Fruit fly (Drosophila melanogaster) whole organism, embryonic: ENCODE data around the gene djl.

ENCODE experiments used
- ATbp ChIP-seq: fragments of 200-800 bp; sonication (Bioruptor generic); optimal IDR thresholded peaks from 2 replicates; lab custom pipeline; 2017; ENCODE audit warnings: missing biosample characterization, mild to moderate bottlenecking, missing genetic modification characterization, missing genetic modification reagents
- B-H2 ChIP-seq: fragments of 200-800 bp; sonication (Bioruptor generic); optimal IDR thresholded peaks from 2 replicates; lab custom pipeline; 2018; ENCODE audit warnings: missing biosample characterization, mild to moderate bottlenecking, missing genetic modification characterization
- Bteb2 ChIP-seq: fragments of 200-800 bp; sonication (Bioruptor generic); optimal IDR thresholded peaks from 2 replicates; lab custom pipeline; 2016; ENCODE audit warnings: missing biosample characterization, missing genetic modification characterization
- CG11093 ChIP-seq: fragments of 200-800 bp; sonication (Bioruptor generic); IDR thresholded peaks from 3 replicates; pipeline ENCODE4 v1.3.6; 2022; ENCODE audit warnings: missing biosample characterization, missing genetic modification characterization
- CG15011 ChIP-seq: fragments of 200-800 bp; sonication (Bioruptor generic); optimal IDR thresholded peaks from 3 replicates; lab custom pipeline; 2018; ENCODE audit warnings: missing biosample characterization, mild to moderate bottlenecking, missing genetic modification characterization
- CG15479 ChIP-seq: fragments of 200-800 bp; sonication (Bioruptor generic); optimal IDR thresholded peaks from 3 replicates; lab custom pipeline; 2019; ENCODE audit warnings: missing biosample characterization, mild to moderate bottlenecking, missing genetic modification characterization, moderate library complexity
- CG1792 ChIP-seq: fragments of 200-800 bp; sonication (Bioruptor generic); optimal IDR thresholded peaks from 2 replicates; lab custom pipeline; 2016; ENCODE audit warnings: missing biosample characterization, missing genetic modification characterization
- CG18262 ChIP-seq: fragments of 200-800 bp; optimal IDR thresholded peaks from 3 replicates; lab custom pipeline; 2019; ENCODE audit warnings: missing biosample characterization, mild to moderate bottlenecking, missing genetic modification characterization, moderate library complexity
- CG2199 ChIP-seq: fragments of 200-800 bp; sonication (Bioruptor generic); IDR thresholded peaks from 3 replicates; pipeline ENCODE4 v1.3.6; 2022; ENCODE audit warnings: missing biosample characterization, missing genetic modification characterization
- CG3847 ChIP-seq: fragments of 200-800 bp; sonication (Bioruptor generic); IDR thresholded peaks from 2 replicates; pipeline ENCODE4 v1.3.6; 2022; ENCODE audit warnings: missing biosample characterization, missing genetic modification characterization
- CG6813 ChIP-seq: fragments of 200-800 bp; sonication (Bioruptor generic); optimal IDR thresholded peaks from 2 replicates; lab custom pipeline; 2017; ENCODE audit warnings: missing biosample characterization, missing genetic modification characterization, mild to moderate bottlenecking, moderate library complexity, missing genetic modification reagents
- CG7839 ChIP-seq: fragments of 200-800 bp; sonication (Bioruptor generic); optimal IDR thresholded peaks from 3 replicates; lab custom pipeline; 2018; ENCODE audit warnings: missing biosample characterization, mild to moderate bottlenecking, missing genetic modification characterization, moderate library complexity
- CG7987 ChIP-seq: fragments of 200-800 bp; sonication (Bioruptor generic); optimal IDR thresholded peaks from 2 replicates; lab custom pipeline; 2018; ENCODE audit warnings: missing biosample characterization, mild to moderate bottlenecking, missing genetic modification characterization, moderate library complexity
- CG8089 ChIP-seq: fragments of 200-800 bp; sonication (Bioruptor generic); optimal IDR thresholded peaks from 3 replicates; lab custom pipeline; 2016; ENCODE audit warnings: missing biosample characterization, missing genetic modification characterization
- Camta ChIP-seq: fragments of 200-800 bp; sonication (Bioruptor generic); optimal IDR thresholded peaks from 2 replicates; lab custom pipeline; 2016; ENCODE audit warnings: missing biosample characterization, missing genetic modification characterization
- CkIIα-i1 ChIP-seq: fragments of 200-800 bp; sonication (Bioruptor generic); IDR thresholded peaks from 2 replicates; pipeline ENCODE4 v1.3.6; 2022; ENCODE audit warnings: missing biosample characterization, missing genetic modification characterization
- D ChIP-seq, 2 experiments: fragments of 200-800 bp in 1 of 2; fragments of >200 bp in 1 of 2; sonication (Bioruptor generic) in 1 of 2; optimal IDR thresholded peaks; 2 replicates in 1 of 2; 3 replicates in 1 of 2; lab custom pipeline; 2017; ENCODE audit warnings: mild to moderate bottlenecking in 1 of 2, missing biosample characterization in 1 of 2, missing genetic modification characterization in 1 of 2, missing genetic modification reagents in 1 of 2
- Dip2 ChIP-seq: fragments of 200-800 bp; sonication (Bioruptor generic); IDR thresholded peaks from 2 replicates; pipeline ENCODE4 v1.3.6; 2022; ENCODE audit warnings: missing biosample characterization, missing genetic modification characterization
- Doc3 ChIP-seq: fragments of 200-800 bp; sonication (Bioruptor generic); IDR thresholded peaks from 3 replicates; pipeline ENCODE4 v1.3.6; 2022; ENCODE audit warnings: missing biosample characterization, missing genetic modification characterization; ENCODE audit not compliant: partially characterized antibody
- ERR ChIP-seq: fragments of 200-800 bp; sonication (Bioruptor generic); optimal IDR thresholded peaks from 2 replicates; lab custom pipeline; 2016; ENCODE audit warnings: missing biosample characterization, missing genetic modification characterization
- Gug ChIP-seq: fragments of 200-800 bp; sonication (Bioruptor generic); IDR thresholded peaks from 4 replicates; pipeline ENCODE4 v1.3.6; 2022; ENCODE audit warnings: missing biosample characterization, missing genetic modification characterization
- Hmr ChIP-seq: fragments of 200-800 bp; sonication (Bioruptor generic); optimal IDR thresholded peaks from 3 replicates; lab custom pipeline; 2017; ENCODE audit warnings: mild to moderate bottlenecking, missing biosample characterization, missing genetic modification reagents, missing genetic modification characterization
- Hr51 ChIP-seq, 2 experiments: fragments of 200-800 bp; sonication (Bioruptor generic); optimal IDR thresholded peaks; 2 replicates in 1 of 2; 3 replicates in 1 of 2; lab custom pipeline; 2016 to 2018; ENCODE audit warnings: missing biosample characterization in 2 of 2, missing genetic modification characterization in 2 of 2, mild to moderate bottlenecking in 1 of 2, moderate library complexity in 1 of 2
- Lpt ChIP-seq: fragments of >200 bp; optimal IDR thresholded peaks from 2 replicates; lab custom pipeline; 2018; ENCODE audit warnings: missing biosample characterization, missing genetic modification characterization
- Pdp1 ChIP-seq, 2 experiments: fragments of 200-800 bp; sonication (Bioruptor generic); optimal IDR thresholded peaks; 3 replicates each; lab custom pipeline; 2016; ENCODE audit warnings: missing biosample characterization in 2 of 2, missing genetic modification characterization in 2 of 2, mild to moderate bottlenecking in 1 of 2, moderate library complexity in 1 of 2
- Usf ChIP-seq: fragments of 200-800 bp; sonication (Bioruptor generic); optimal IDR thresholded peaks from 2 replicates; lab custom pipeline; 2017; ENCODE audit warnings: missing genotype, missing biosample characterization, missing genetic modification characterization
- ac ChIP-seq: fragments of 200-800 bp; sonication (Bioruptor generic); optimal IDR thresholded peaks from 3 replicates; lab custom pipeline; 2017; ENCODE audit warnings: missing biosample characterization, mild to moderate bottlenecking, missing genetic modification characterization
- amos ChIP-seq: fragments of 200-800 bp; sonication (Bioruptor generic); IDR thresholded peaks from 2 replicates; pipeline ENCODE4 v1.3.6; 2022; ENCODE audit warnings: missing biosample characterization, missing genetic modification characterization; ENCODE audit not compliant: partially characterized antibody
- bab2 ChIP-seq: fragments of 200-800 bp; sonication (Bioruptor generic); optimal IDR thresholded peaks from 2 replicates; lab custom pipeline; 2016; ENCODE audit warnings: missing biosample characterization, missing genetic modification characterization
- bcd ChIP-seq: fragments of 200-800 bp; sonication (Bioruptor generic); optimal IDR thresholded peaks from 2 replicates; lab custom pipeline; 2017; ENCODE audit warnings: missing biosample characterization, mild to moderate bottlenecking, missing genetic modification characterization
- btn ChIP-seq: fragments of 200-800 bp; sonication (Bioruptor generic); optimal IDR thresholded peaks from 2 replicates; lab custom pipeline; 2016; ENCODE audit warnings: missing biosample characterization, missing genetic modification characterization
- chif ChIP-seq, 2 experiments: fragments of 200-800 bp; sonication (Bioruptor generic); optimal IDR thresholded peaks; 3 replicates each; lab custom pipeline; 2016; ENCODE audit warnings: missing biosample characterization in 2 of 2, missing genetic modification characterization in 2 of 2
- ci ChIP-seq: fragments of 200-800 bp; sonication (Bioruptor generic); IDR thresholded peaks from 3 replicates; pipeline ENCODE4 v1.3.6; 2022; ENCODE audit warnings: missing biosample characterization, missing genetic modification characterization
- croc ChIP-seq: fragments of 200-800 bp; sonication (Bioruptor generic); conservative IDR thresholded peaks from 3 replicates; pipeline ENCODE4 v1.3.6; 2022; ENCODE audit warnings: missing biosample characterization, missing genetic modification characterization
- crol ChIP-seq: fragments of 200-800 bp; sonication (Bioruptor generic); IDR thresholded peaks from 2 replicates; pipeline ENCODE4 v1.3.6; 2022; ENCODE audit warnings: missing biosample characterization, missing genetic modification characterization
- dysf ChIP-seq: fragments of 200-800 bp; sonication (Bioruptor generic); IDR thresholded peaks from 3 replicates; pipeline ENCODE4 v1.3.6; 2022; ENCODE audit warnings: missing biosample characterization, missing genetic modification characterization
- exex ChIP-seq: fragments of 200-800 bp; sonication (Bioruptor generic); optimal IDR thresholded peaks from 4 replicates; lab custom pipeline; 2018; ENCODE audit warnings: missing biosample characterization, mild to moderate bottlenecking, missing genetic modification characterization, moderate library complexity
- gro ChIP-seq: fragments of 200-800 bp; sonication (Bioruptor generic); optimal IDR thresholded peaks from 2 replicates; lab custom pipeline; 2016; ENCODE audit warnings: missing biosample characterization, missing genetic modification characterization
- insv ChIP-seq, 2 experiments: fragments of 200-800 bp; sonication (Bioruptor generic); optimal IDR thresholded peaks; 3 replicates each; lab custom pipeline; 2016 to 2018; ENCODE audit warnings: missing biosample characterization in 2 of 2, missing genetic modification characterization in 2 of 2
- jing ChIP-seq: fragments of 200-800 bp; sonication (Bioruptor generic); optimal IDR thresholded peaks from 2 replicates; lab custom pipeline; 2018; ENCODE audit warnings: missing biosample characterization, mild to moderate bottlenecking, missing genetic modification characterization
- oc ChIP-seq: fragments of 200-800 bp; sonication (Bioruptor generic); optimal IDR thresholded peaks from 2 replicates; lab custom pipeline; 2018; ENCODE audit warnings: missing biosample characterization, mild to moderate bottlenecking, missing genetic modification characterization, moderate library complexity
- salm ChIP-seq: fragments of 200-800 bp; sonication (Bioruptor generic); optimal IDR thresholded peaks from 2 replicates; lab custom pipeline; 2018; ENCODE audit warnings: missing biosample characterization, mild to moderate bottlenecking, missing genetic modification characterization
- slou ChIP-seq: fragments of 200-800 bp; sonication (Bioruptor generic); optimal IDR thresholded peaks from 3 replicates; lab custom pipeline; 2016; ENCODE audit warnings: missing biosample characterization, missing genetic modification characterization
- ssp ChIP-seq: fragments of 200-800 bp; sonication (Bioruptor generic); IDR thresholded peaks from 2 replicates; pipeline ENCODE4 v1.3.6; 2022; ENCODE audit warnings: missing biosample characterization, missing genetic modification characterization
- tin ChIP-seq: fragments of 200-800 bp; sonication (Bioruptor generic); optimal IDR thresholded peaks from 3 replicates; lab custom pipeline; 2016; ENCODE audit warnings: missing biosample characterization, missing genetic modification characterization
- tna ChIP-seq: fragments of 200-800 bp; sonication (Bioruptor generic); IDR thresholded peaks from 2 replicates; pipeline ENCODE4 v1.3.6; 2022; ENCODE audit warnings: missing biosample characterization, missing genetic modification characterization; ENCODE audit not compliant: partially characterized antibody
- vfl ChIP-seq: fragments of 200-800 bp; sonication (Bioruptor generic); optimal IDR thresholded peaks from 2 replicates; lab custom pipeline; 2016; ENCODE audit warnings: missing biosample characterization, missing genetic modification characterization

djl gene

dm6 chr3R:7105503-7106164, 45.1 kb downstream of the djl start (continued):
- no peak for TF ChIP-seq btn (GFP tag; lab: Kevin White, UChicago)
- no peak for TF ChIP-seq CG7987
- TF ChIP-seq amos (GFP tag; lab: Robert Waterston, UW), result no peak
- TF ChIP-seq Pdp1 (GFP tag; optimal IDR thresholded peaks at IDR 0.05; lab: Kevin White, UChicago), result no peak
- TF ChIP-seq CkIIα-i1, result no peak
- peak; percentile 62; the same call in 1 of the 2 replicates for TF ChIP-seq crol (GFP tag; lab: Robert Waterston, UW)
- no peak for TF ChIP-seq gro
- no peak for TF ChIP-seq salm (tag; lab: Kevin White, UChicago)
- no peak for TF ChIP-seq CG6813 (GFP tag; lab: Kevin White, UChicago)
- no peak for TF ChIP-seq Lpt (GFP tag; lab: Kevin White, UChicago)
- TF ChIP-seq CG2199 (GFP tag; lab: Robert Waterston, UW), result peak; percentile 85
- no peak for TF ChIP-seq Usf (GFP tag; lab: Kevin White, UChicago)
- peak; percentile 94 for TF ChIP-seq D (optimal IDR thresholded peaks at IDR 0.05; lab: Kevin White, UChicago)
- TF ChIP-seq D (GFP tag; optimal IDR thresholded peaks at IDR 0.05; lab: Kevin White, UChicago), result no peak
- TF ChIP-seq oc (tag; lab: Kevin White, UChicago), result no peak
- TF ChIP-seq croc (GFP tag; lab: Robert Waterston, UW), result no peak
- TF ChIP-seq Camta (GFP tag; lab: Kevin White, UChicago), result no peak
- no peak for TF ChIP-seq ssp
- TF ChIP-seq slou, result no peak
- TF ChIP-seq tin (GFP tag; lab: Kevin White, UChicago), result no peak
- no peak for TF ChIP-seq Dip2 (GFP tag; lab: Robert Waterston, UW)
- no peak for TF ChIP-seq bcd (GFP tag; lab: Kevin White, UChicago)
- TF ChIP-seq tna (GFP tag; lab: Robert Waterston, UW), result no peak
- no peak for TF ChIP-seq ci (GFP tag; lab: Robert Waterston, UW)
- TF ChIP-seq dysf (GFP tag; lab: Robert Waterston, UW), result no peak
- TF ChIP-seq chif (GFP tag; optimal IDR thresholded peaks at IDR 0.05; lab: Kevin White, UChicago), result no peak
- peak; percentile 84 for TF ChIP-seq ac (GFP tag; lab: Kevin White, UChicago)
- no peak for TF ChIP-seq ATbp (GFP tag; lab: Kevin White, UChicago)
- TF ChIP-seq Doc3 (GFP tag; lab: Robert Waterston, UW), result no peak
- no peak for TF ChIP-seq Gug (GFP tag; lab: Robert Waterston, UW)
- TF ChIP-seq CG11093 (GFP tag; lab: Robert Waterston, UW), result no peak

dm6 chr3R:7107713-7108588, 47.4 kb downstream of the djl start:
- no peak for TF ChIP-seq jing (GFP tag; lab: Kevin White, UChicago)
- no peak for TF ChIP-seq CG1792 (GFP tag; lab: Kevin White, UChicago)
- TF ChIP-seq bab2 (GFP tag; lab: Kevin White, UChicago), result peak; percentile 23
- TF ChIP-seq vfl (GFP tag; lab: Kevin White, UChicago), result peak; percentile 12
- no peak for TF ChIP-seq Hmr
- no peak for TF ChIP-seq exex (tag; lab: Kevin White, UChicago)
- no peak for TF ChIP-seq B-H2 (GFP tag; lab: Kevin White, UChicago)
- TF ChIP-seq oc (tag; lab: Kevin White, UChicago), result peak; percentile 10
- no peak for TF ChIP-seq CG15011
- TF ChIP-seq CG8089, result no peak
- TF ChIP-seq insv (GFP tag; optimal IDR thresholded peaks at IDR 0.05; lab: Kevin White, UChicago), result peak in 1 of 2 experiments; percentile 48
- TF ChIP-seq ERR, result no peak
- TF ChIP-seq CG15479 (GFP tag; lab: Kevin White, UChicago), result no peak
- TF ChIP-seq CG7839, result peak; percentile 26
- peak in 1 of 2 experiments; percentile 14 for TF ChIP-seq Hr51 (GFP tag; optimal IDR thresholded peaks at IDR 0.05; lab: Kevin White, UChicago)
- no peak for TF ChIP-seq CG3847 (GFP tag; lab: Robert Waterston, UW)
- peak; percentile 45 for TF ChIP-seq ATbp (GFP tag; lab: Kevin White, UChicago)
- no peak for TF ChIP-seq Bteb2
- peak; percentile 39 for TF ChIP-seq CG18262 (tag; lab: Kevin White, UChicago)
